Worm (Caenorhabditis elegans) whole organism, mixed stage, embryonic: Measurements from ENCODE around the gene F11C1.4.

Experiments
- M03D4.4 ChIP-seq: sonication (generic microtip); optimal IDR thresholded peaks from 2 replicates; lab custom pipeline; 2017; ENCODE audit warnings: mild to moderate bottlenecking, missing genetic modification characterization, missing compliant biosample characterization
- bed-3 ChIP-seq: fragments of 200-800 bp; sonication (Bioruptor generic); optimal IDR thresholded peaks from 3 replicates; lab custom pipeline; 2018; ENCODE audit warnings: mild to moderate bottlenecking, missing genetic modification characterization, moderate library complexity, missing compliant biosample characterization
- blmp-1 ChIP-seq: fragments of 150-350 bp; optimal IDR thresholded peaks from 2 replicates; lab custom pipeline; 2014; ENCODE audit warnings: missing biosample characterization, missing genetic modification characterization
- ceh-39 ChIP-seq: fragments of 150-350 bp; optimal IDR thresholded peaks from 2 replicates; lab custom pipeline; 2014; ENCODE audit warnings: missing biosample characterization, missing genetic modification characterization
- ceh-43 ChIP-seq: fragments of 200-800 bp; sonication (Bioruptor generic); optimal IDR thresholded peaks from 2 replicates; lab custom pipeline; 2018; ENCODE audit warnings: mild to moderate bottlenecking, missing genetic modification characterization, moderate library complexity, missing compliant biosample characterization
- ceh-83 ChIP-seq: fragments of 200-800 bp; sonication (Bioruptor generic); optimal IDR thresholded peaks from 2 replicates; lab custom pipeline; 2018; ENCODE audit warnings: mild to moderate bottlenecking, missing genetic modification characterization, missing compliant biosample characterization
- ces-1 ChIP-seq: fragments of 150-350 bp; optimal IDR thresholded peaks from 2 replicates; lab custom pipeline; 2014; ENCODE audit warnings: missing biosample characterization, missing genetic modification reagents, missing genetic modification characterization
- drap-1 ChIP-seq: fragments of 200-800 bp; sonication (Bioruptor generic); optimal IDR thresholded peaks from 3 replicates; lab custom pipeline; 2018; ENCODE audit warnings: mild to moderate bottlenecking, missing genetic modification characterization, missing compliant biosample characterization
- elt-1 ChIP-seq: sonication (generic microtip); optimal IDR thresholded peaks from 2 replicates; lab custom pipeline; 2017; ENCODE audit warnings: missing genetic modification characterization, mild to moderate bottlenecking, missing compliant biosample characterization, antibody characterized with exemption, moderate library complexity, borderline replicate concordance; ENCODE audit not compliant: insufficient read depth
- elt-3 ChIP-seq: fragments of 150-350 bp; optimal IDR thresholded peaks from 2 replicates; lab custom pipeline; 2014; ENCODE audit warnings: missing biosample characterization, missing genetic modification characterization
- flh-1 ChIP-seq: fragments of 200-800 bp; sonication (Bioruptor generic); optimal IDR thresholded peaks from 2 replicates; lab custom pipeline; 2018; ENCODE audit warnings: mild to moderate bottlenecking, missing genetic modification characterization, moderate library complexity, missing compliant biosample characterization
- ham-2 ChIP-seq: fragments of 200-800 bp; sonication (Bioruptor generic); optimal IDR thresholded peaks from 2 replicates; lab custom pipeline; 2018; ENCODE audit warnings: mild to moderate bottlenecking, missing genetic modification characterization, missing compliant biosample characterization
- hlh-1 ChIP-seq: fragments of 150-350 bp; optimal IDR thresholded peaks from 2 replicates; lab custom pipeline; 2014; ENCODE audit warnings: missing biosample characterization, missing genetic modification reagents, missing genetic modification characterization
- lin-13 ChIP-seq: fragments of 150-350 bp; optimal IDR thresholded peaks from 2 replicates; lab custom pipeline; 2014; ENCODE audit warnings: missing biosample characterization, missing genetic modification characterization
- lin-32 ChIP-seq: fragments of 200-800 bp; sonication (Bioruptor generic); optimal IDR thresholded peaks from 2 replicates; lab custom pipeline; 2018; ENCODE audit warnings: mild to moderate bottlenecking, missing genetic modification characterization, missing compliant biosample characterization
- lsy-2 ChIP-seq: fragments of 150-350 bp; optimal IDR thresholded peaks from 2 replicates; lab custom pipeline; 2014; ENCODE audit warnings: missing biosample characterization, missing genetic modification characterization
- mab-5 ChIP-seq: fragments of 150-350 bp; optimal IDR thresholded peaks from 2 replicates; lab custom pipeline; 2014; ENCODE audit warnings: missing biosample characterization, missing genetic modification characterization
- mep-1 ChIP-seq: fragments of 150-350 bp; optimal IDR thresholded peaks from 2 replicates; lab custom pipeline; 2017; ENCODE audit warnings: missing biosample characterization, missing genetic modification reagents, missing genetic modification characterization, inconsistent platforms
- mls-2 ChIP-seq: sonication (generic microtip); optimal IDR thresholded peaks from 2 replicates; lab custom pipeline; 2016; ENCODE audit warnings: mild to moderate bottlenecking, missing genetic modification characterization, moderate library complexity, missing compliant biosample characterization
- nhr-12 ChIP-seq: fragments of 150-350 bp; optimal IDR thresholded peaks from 2 replicates; lab custom pipeline; 2014; ENCODE audit warnings: missing biosample characterization, missing genetic modification characterization
- nhr-2 ChIP-seq: fragments of 150-350 bp; optimal IDR thresholded peaks from 2 replicates; lab custom pipeline; 2014; ENCODE audit warnings: missing biosample characterization, missing genetic modification characterization
- nhr-237 ChIP-seq: fragments of 150-350 bp; optimal IDR thresholded peaks from 2 replicates; lab custom pipeline; 2014; ENCODE audit warnings: missing biosample characterization, missing genetic modification characterization
- nhr-28 ChIP-seq: fragments of 150-350 bp; optimal IDR thresholded peaks from 2 replicates; lab custom pipeline; 2014; ENCODE audit warnings: missing biosample characterization, missing genetic modification characterization
- nhr-76 ChIP-seq: sonication (generic microtip); optimal IDR thresholded peaks from 2 replicates; lab custom pipeline; 2017; ENCODE audit warnings: missing biosample characterization, missing genetic modification characterization
- pha-4 ChIP-seq: fragments of 150-350 bp; optimal IDR thresholded peaks from 2 replicates; lab custom pipeline; 2018; ENCODE audit warnings: missing biosample characterization, missing genetic modification reagents, missing genetic modification characterization
- sem-2 ChIP-seq: fragments of 200-800 bp; sonication (Bioruptor generic); optimal IDR thresholded peaks from 2 replicates; lab custom pipeline; 2018; ENCODE audit warnings: mild to moderate bottlenecking, missing genetic modification characterization, missing compliant biosample characterization
- sptf-1 ChIP-seq: sonication (generic microtip); optimal IDR thresholded peaks from 2 replicates; lab custom pipeline; 2017; ENCODE audit warnings: mild to moderate bottlenecking, missing genetic modification characterization, moderate library complexity, missing compliant biosample characterization
- tbx-8 ChIP-seq: fragments of 200-800 bp; sonication (Bioruptor generic); optimal IDR thresholded peaks from 2 replicates; lab custom pipeline; 2018; ENCODE audit warnings: mild to moderate bottlenecking, missing genetic modification characterization, moderate library complexity, missing compliant biosample characterization
- unc-120 ChIP-seq: sonication (generic microtip); optimal IDR thresholded peaks from 2 replicates; lab custom pipeline; 2017; ENCODE audit warnings: missing genetic modification characterization, missing compliant biosample characterization; ENCODE audit not compliant: poor library complexity, severe bottlenecking
- unc-39 ChIP-seq: fragments of 150-350 bp; optimal IDR thresholded peaks from 2 replicates; lab custom pipeline; 2014; ENCODE audit warnings: missing biosample characterization, missing genetic modification characterization
- unc-62 ChIP-seq: fragments of 150-350 bp; optimal IDR thresholded peaks from 2 replicates; lab custom pipeline; 2014; ENCODE audit warnings: missing biosample characterization, missing genetic modification reagents, missing genetic modification characterization
- zip-8 ChIP-seq: fragments of 150-350 bp; optimal IDR thresholded peaks from 2 replicates; lab custom pipeline; 2014; ENCODE audit warnings: missing biosample characterization, missing genetic modification characterization
- ztf-11 ChIP-seq: fragments of 150-350 bp; optimal IDR thresholded peaks from 2 replicates; lab custom pipeline; 2014; ENCODE audit warnings: missing biosample characterization, missing genetic modification characterization

F11C1.4 gene

ce11 chrX:12976774-12977173 lies at the start of gene F11C1.4, which contains the start of gene F11C1.10:
Gene F11C1.4, plus strand, starts transcription at chrX:12977074.
Gene F11C1.10, plus strand, starts transcription at chrX:12977082.
- TF ChIP-seq zip-8 (tag; lab: Kevin White, UChicago) = no peak
- TF ChIP-seq hlh-1 (tag; lab: Kevin White, UChicago) = no peak
- no peak for TF ChIP-seq nhr-2 (tag; lab: Kevin White, UChicago)
- no peak for TF ChIP-seq elt-3 (tag; lab: Kevin White, UChicago)
- no peak for TF ChIP-seq mep-1 (tag; lab: Kevin White, UChicago)
- no peak for TF ChIP-seq nhr-12 (tag; lab: Kevin White, UChicago)
- TF ChIP-seq unc-120 = no peak
- TF ChIP-seq sem-2 = no peak
- no peak for TF ChIP-seq ztf-11 (tag; lab: Kevin White, UChicago)

ce11 chrX:12928753-12929152 lies 48.1 kb upstream of the F11C1.4 start:
- TF ChIP-seq lin-32 (no peak), ceh-43 (GFP tag; lab: Kevin White, UChicago) (no peak), nhr-237 (tag; lab: Kevin White, UChicago) (no peak), unc-39 (no peak), ceh-39 (no peak), pha-4 (tag; lab: Kevin White, UChicago) (no peak), unc-62 (no peak), lsy-2 (no peak), M03D4.4 (no peak), nhr-28 (no peak)
- TF ChIP-seq, all 35 proteins: peak for 0

ce11 chrX:12929961-12930360 lies 46.9 kb upstream of the F11C1.4 start, which contains the start of gene C34E7.3:
Gene C34E7.3, plus strand, starts transcription at chrX:12930261.
- TF ChIP-seq nhr-76 (tag; lab: Kevin White, UChicago) (no peak), lin-13 (tag; lab: Kevin White, UChicago) (no peak), ham-2 (no peak), lsy-2 (no peak), elt-3 (tag; lab: Kevin White, UChicago) (no peak), sptf-1 (tag; lab: Kevin White, UChicago) (no peak), ceh-39 (no peak), tbx-8 (GFP tag; lab: Kevin White, UChicago) (no peak), mab-5 (tag; lab: Kevin White, UChicago) (no peak), lin-32 (no peak), mls-2 (tag; lab: Kevin White, UChicago) (no peak)

- no peak for TF ChIP-seq blmp-1 (tag; lab: Kevin White, UChicago)
- no peak for TF ChIP-seq flh-1 (GFP tag; lab: Kevin White, UChicago)
- no peak for TF ChIP-seq lsy-2
- TF ChIP-seq hlh-1 (tag; lab: Kevin White, UChicago) = no peak
- TF ChIP-seq lin-32 = no peak
- TF ChIP-seq ceh-83 (GFP tag; lab: Kevin White, UChicago) = no peak
- no peak for TF ChIP-seq ztf-11 (tag; lab: Kevin White, UChicago)
- TF ChIP-seq mls-2 (tag; lab: Kevin White, UChicago) = no peak
- no peak for TF ChIP-seq ces-1 (GFP tag; lab: Kevin White, UChicago)
Measured at ce11 chrX:12934768-12935167, 42.1 kb upstream of the F11C1.4 start, which contains the start of gene gmap-1. Gene gmap-1, minus strand, starts transcription at chrX:12934978.

- no peak for TF ChIP-seq unc-120
- TF ChIP-seq pha-4 (tag; lab: Kevin White, UChicago) = no peak
- peak; percentile 89 for TF ChIP-seq unc-62
- TF ChIP-seq blmp-1 (tag; lab: Kevin White, UChicago) = no peak
- TF ChIP-seq elt-1 = peak; percentile 96
- no peak for TF ChIP-seq flh-1 (GFP tag; lab: Kevin White, UChicago)
- no peak for TF ChIP-seq mep-1 (tag; lab: Kevin White, UChicago)
Measured at ce11 chrX:12935694-12936093, 41.2 kb upstream of the F11C1.4 start.

ce11 chrX:12937521-12937920 lies 39.4 kb upstream of the F11C1.4 start:
- TF ChIP-seq lin-32 (no peak), sem-2 (no peak), ceh-39 (no peak), nhr-2 (tag; lab: Kevin White, UChicago) (no peak), bed-3 (GFP tag; lab: Kevin White, UChicago) (no peak), sptf-1 (tag; lab: Kevin White, UChicago) (no peak), drap-1 (GFP tag; lab: Kevin White, UChicago) (no peak), ces-1 (GFP tag; lab: Kevin White, UChicago) (no peak), mab-5 (tag; lab: Kevin White, UChicago) (no peak), M03D4.4 (no peak), unc-39 (no peak), nhr-28 (no peak), nhr-12 (tag; lab: Kevin White, UChicago) (no peak), lsy-2 (no peak), elt-1 (no peak), tbx-8 (GFP tag; lab: Kevin White, UChicago) (no peak), flh-1 (GFP tag; lab: Kevin White, UChicago) (no peak)
- TF ChIP-seq, all 35 proteins: peak for 0
